Fruit fly (Drosophila melanogaster) whole organism, embryonic: ENCODE results near the gene VhaM9.7-b.

Experiments
- CG10462 ChIP-seq: fragments of 200-800 bp; sonication (Bioruptor generic); optimal IDR thresholded peaks from 2 replicates; lab custom pipeline; 2016; ENCODE audit warnings: missing biosample characterization, missing genetic modification characterization
- CG10959 ChIP-seq: fragments of 200-800 bp; sonication (Bioruptor generic); IDR thresholded peaks from 2 replicates; pipeline ENCODE4 v1.3.6; 2022; ENCODE audit warnings: missing biosample characterization, missing genetic modification characterization
- CG10979 ChIP-seq: fragments of 200-800 bp; sonication (Bioruptor generic); optimal IDR thresholded peaks from 2 replicates; lab custom pipeline; 2018; ENCODE audit warnings: missing biosample characterization, mild to moderate bottlenecking, missing genetic modification characterization, moderate library complexity
- CG11247 ChIP-seq: fragments of 200-800 bp; sonication (Bioruptor generic); IDR thresholded peaks from 2 replicates; pipeline ENCODE4 v1.3.6; 2022; ENCODE audit warnings: missing biosample characterization, missing genetic modification characterization
- CG11723 ChIP-seq: fragments of 200-800 bp; sonication (Bioruptor generic); optimal IDR thresholded peaks from 2 replicates; lab custom pipeline; 2017; ENCODE audit warnings: missing biosample characterization, mild to moderate bottlenecking, missing genetic modification characterization
- CG13775 ChIP-seq: fragments of 200-800 bp; sonication (Bioruptor generic); optimal IDR thresholded peaks from 3 replicates; lab custom pipeline; 2017; ENCODE audit warnings: missing biosample characterization, mild to moderate bottlenecking, missing genetic modification characterization
- CG14667 ChIP-seq: fragments of 200-800 bp; sonication (Bioruptor generic); IDR thresholded peaks from 2 replicates; pipeline ENCODE4 v1.3.6; 2022; ENCODE audit warnings: missing biosample characterization, missing genetic modification characterization
- CG15696 ChIP-seq: fragments of 200-800 bp; sonication (Bioruptor generic); optimal IDR thresholded peaks from 2 replicates; lab custom pipeline; 2019; ENCODE audit warnings: missing biosample characterization, mild to moderate bottlenecking, missing genetic modification characterization, moderate library complexity
- CG16863 ChIP-seq: fragments of 200-800 bp; sonication (Bioruptor generic); optimal IDR thresholded peaks from 3 replicates; lab custom pipeline; 2016; ENCODE audit warnings: missing biosample characterization, missing genetic modification characterization
- CG17829 ChIP-seq: fragments of 200-800 bp; optimal IDR thresholded peaks from 2 replicates; lab custom pipeline; 2019; ENCODE audit warnings: missing biosample characterization, mild to moderate bottlenecking, missing genetic modification characterization, moderate library complexity
- CG18011 ChIP-seq: fragments of 200-800 bp; sonication (Bioruptor generic); optimal IDR thresholded peaks from 2 replicates; lab custom pipeline; 2017; ENCODE audit warnings: missing biosample characterization, missing genetic modification characterization, mild to moderate bottlenecking, moderate library complexity, missing genotype
- CG18764 ChIP-seq: fragments of 200-800 bp; sonication (Bioruptor generic); optimal IDR thresholded peaks from 3 replicates; lab custom pipeline; 2016; ENCODE audit warnings: missing biosample characterization, missing genetic modification characterization
- CG2199 ChIP-seq: fragments of 200-800 bp; sonication (Bioruptor generic); IDR thresholded peaks from 3 replicates; pipeline ENCODE4 v1.3.6; 2022; ENCODE audit warnings: missing biosample characterization, missing genetic modification characterization
- CG30020 ChIP-seq: fragments of 200-800 bp; optimal IDR thresholded peaks from 2 replicates; lab custom pipeline; 2019; ENCODE audit warnings: missing biosample characterization, mild to moderate bottlenecking, missing genetic modification characterization, moderate library complexity
- CG32767 ChIP-seq: fragments of 200-800 bp; sonication (Bioruptor generic); IDR thresholded peaks from 2 replicates; pipeline ENCODE4 v1.3.6; 2022; ENCODE audit warnings: missing biosample characterization, missing genetic modification characterization
- CG4404 ChIP-seq: fragments of 200-800 bp; sonication (Bioruptor generic); IDR thresholded peaks from 2 replicates; pipeline ENCODE4 v1.3.6; 2022; ENCODE audit warnings: missing biosample characterization, missing genetic modification characterization
- CG4820 ChIP-seq: fragments of 200-800 bp; sonication (Bioruptor generic); optimal IDR thresholded peaks from 3 replicates; lab custom pipeline; 2016; ENCODE audit warnings: missing biosample characterization, missing genetic modification characterization
- CG7556 ChIP-seq: fragments of 200-800 bp; sonication (Bioruptor generic); optimal IDR thresholded peaks from 2 replicates; lab custom pipeline; 2017; ENCODE audit warnings: missing biosample characterization, mild to moderate bottlenecking, missing genetic modification characterization
- CG7987 ChIP-seq: fragments of 200-800 bp; sonication (Bioruptor generic); optimal IDR thresholded peaks from 2 replicates; lab custom pipeline; 2018; ENCODE audit warnings: missing biosample characterization, mild to moderate bottlenecking, missing genetic modification characterization, moderate library complexity
- CG8281 ChIP-seq: fragments of 200-800 bp; sonication (Bioruptor generic); optimal IDR thresholded peaks from 2 replicates; lab custom pipeline; 2018; ENCODE audit warnings: missing biosample characterization, mild to moderate bottlenecking, missing genetic modification characterization, moderate library complexity
- CG9215 ChIP-seq: fragments of 200-800 bp; sonication (Bioruptor generic); IDR thresholded peaks from 2 replicates; pipeline ENCODE4 v1.3.6; 2022; ENCODE audit warnings: missing biosample characterization, missing genetic modification characterization
- CHES-1-like ChIP-seq: fragments of 200-800 bp; sonication (Bioruptor generic); optimal IDR thresholded peaks from 2 replicates; lab custom pipeline; 2016; ENCODE audit warnings: missing biosample characterization, missing genetic modification characterization
- D ChIP-seq, 2 experiments: fragments of 200-800 bp in 1 of 2; fragments of >200 bp in 1 of 2; sonication (Bioruptor generic) in 1 of 2; optimal IDR thresholded peaks; 2 replicates in 1 of 2; 3 replicates in 1 of 2; lab custom pipeline; 2017; ENCODE audit warnings: mild to moderate bottlenecking in 1 of 2, missing biosample characterization in 1 of 2, missing genetic modification characterization in 1 of 2, missing genetic modification reagents in 1 of 2
- Dip3 ChIP-seq: fragments of 200-800 bp; sonication (Bioruptor generic); optimal IDR thresholded peaks from 3 replicates; lab custom pipeline; 2016; ENCODE audit warnings: missing biosample characterization, missing genetic modification characterization
- Dref ChIP-seq: fragments of 200-800 bp; sonication (Bioruptor generic); IDR thresholded peaks from 2 replicates; pipeline ENCODE4 v1.3.6; 2022; ENCODE audit warnings: missing biosample characterization, missing genetic modification characterization
- Hr3 ChIP-seq: fragments of 200-800 bp; sonication (Bioruptor generic); optimal IDR thresholded peaks from 3 replicates; lab custom pipeline; 2016; ENCODE audit warnings: missing biosample characterization, missing genetic modification characterization
- Lhr ChIP-seq: fragments of 200-800 bp; sonication (Bioruptor generic); optimal IDR thresholded peaks from 3 replicates; lab custom pipeline; 2017; ENCODE audit warnings: mild to moderate bottlenecking, missing biosample characterization, missing genetic modification reagents, missing genetic modification characterization
- MESR4 ChIP-seq: fragments of 200-800 bp; sonication (Bioruptor generic); optimal IDR thresholded peaks from 2 replicates; lab custom pipeline; 2018; ENCODE audit warnings: missing biosample characterization, mild to moderate bottlenecking, missing genetic modification characterization, moderate library complexity
- Meics ChIP-seq: fragments of 200-800 bp; sonication (Bioruptor generic); optimal IDR thresholded peaks from 2 replicates; lab custom pipeline; 2017; ENCODE audit warnings: missing biosample characterization, mild to moderate bottlenecking, missing genetic modification characterization
- Oli ChIP-seq: fragments of 200-800 bp; sonication (Bioruptor generic); optimal IDR thresholded peaks from 2 replicates; lab custom pipeline; 2018; ENCODE audit warnings: missing biosample characterization, mild to moderate bottlenecking, missing genetic modification characterization, moderate library complexity
- Pdp1 ChIP-seq, 2 experiments: fragments of 200-800 bp; sonication (Bioruptor generic); optimal IDR thresholded peaks; 3 replicates each; lab custom pipeline; 2016; ENCODE audit warnings: missing biosample characterization in 2 of 2, missing genetic modification characterization in 2 of 2, mild to moderate bottlenecking in 1 of 2, moderate library complexity in 1 of 2
- Six4 ChIP-seq: fragments of 200-800 bp; sonication (Bioruptor generic); optimal IDR thresholded peaks from 2 replicates; lab custom pipeline; 2016; ENCODE audit warnings: missing biosample characterization, missing genetic modification characterization
- ara ChIP-seq: fragments of 200-800 bp; sonication (Bioruptor generic); IDR thresholded peaks from 2 replicates; pipeline ENCODE4 v1.3.6; 2022; ENCODE audit warnings: missing biosample characterization, missing genetic modification characterization
- chif ChIP-seq, 2 experiments: fragments of 200-800 bp; sonication (Bioruptor generic); optimal IDR thresholded peaks; 3 replicates each; lab custom pipeline; 2016; ENCODE audit warnings: missing biosample characterization in 2 of 2, missing genetic modification characterization in 2 of 2
- chn ChIP-seq: fragments of 200-800 bp; sonication (Bioruptor generic); optimal IDR thresholded peaks from 2 replicates; lab custom pipeline; 2016; ENCODE audit warnings: missing biosample characterization, missing genetic modification characterization
- da ChIP-seq: fragments of 200-800 bp; sonication (Bioruptor generic); optimal IDR thresholded peaks from 2 replicates; lab custom pipeline; 2016; ENCODE audit warnings: missing biosample characterization, missing genetic modification characterization
- danr ChIP-seq: fragments of 200-800 bp; sonication (Bioruptor generic); IDR thresholded peaks from 2 replicates; pipeline ENCODE4 v1.3.6; 2022; ENCODE audit warnings: missing biosample characterization, missing genetic modification characterization
- eve ChIP-seq, 2 experiments: fragments of >200 bp; optimal IDR thresholded peaks; 2 replicates each; lab custom pipeline; 2017; ENCODE audit warnings: missing biosample characterization in 2 of 2, missing genetic modification characterization in 2 of 2
- gem ChIP-seq: fragments of 200-800 bp; sonication (Bioruptor generic); optimal IDR thresholded peaks from 2 replicates; lab custom pipeline; 2019; ENCODE audit warnings: missing biosample characterization, mild to moderate bottlenecking, missing genetic modification characterization, moderate library complexity
- h ChIP-seq: fragments of >200 bp; optimal IDR thresholded peaks from 2 replicates; lab custom pipeline; 2017
- hth ChIP-seq: fragments of >200 bp; optimal IDR thresholded peaks from 2 replicates; lab custom pipeline; 2017; ENCODE audit warnings: inconsistent platforms
- kay ChIP-seq: fragments of 200-800 bp; sonication (Bioruptor generic); optimal IDR thresholded peaks from 2 replicates; lab custom pipeline; 2016; ENCODE audit warnings: missing biosample characterization, missing genetic modification characterization
- org-1 ChIP-seq: fragments of 200-800 bp; sonication (Bioruptor generic); optimal IDR thresholded peaks from 2 replicates; lab custom pipeline; 2017; ENCODE audit warnings: missing biosample characterization, missing genetic modification characterization
- pan ChIP-seq, 4 experiments: fragments of >200 bp in 3 of 4; fragments of 200-800 bp in 1 of 4; sonication (Bioruptor generic) in 1 of 4; optimal IDR thresholded peaks in 3 of 4; IDR thresholded peaks in 1 of 4; 2 replicates each; pipeline versions ENCODE4 v1.3.6 to Lab custom; 2017 to 2022; ENCODE audit warnings: missing biosample characterization in 2 of 4, missing genetic modification characterization in 2 of 4, mixed read lengths in 1 of 4
- pum ChIP-seq: fragments of 200-800 bp; sonication (Bioruptor generic); optimal IDR thresholded peaks from 2 replicates; lab custom pipeline; 2016; ENCODE audit warnings: missing biosample characterization, missing genetic modification characterization
- ranshi ChIP-seq: fragments of 200-800 bp; sonication (Bioruptor generic); IDR thresholded peaks from 2 replicates; pipeline ENCODE4 v1.3.6; 2022; ENCODE audit warnings: missing biosample characterization, missing genetic modification characterization
- sob ChIP-seq: fragments of 200-800 bp; sonication (Bioruptor generic); IDR thresholded peaks from 2 replicates; pipeline ENCODE4 v1.3.6; 2022; ENCODE audit warnings: missing biosample characterization, missing genetic modification characterization
- toy ChIP-seq: fragments of 200-800 bp; sonication (Bioruptor generic); IDR thresholded peaks from 2 replicates; pipeline ENCODE4 v1.3.6; 2022; ENCODE audit warnings: missing biosample characterization, missing genetic modification characterization
- trem ChIP-seq: fragments of 200-800 bp; optimal IDR thresholded peaks from 3 replicates; lab custom pipeline; 2019; ENCODE audit warnings: missing biosample characterization, mild to moderate bottlenecking, missing genetic modification characterization, moderate library complexity
- z ChIP-seq: fragments of 200-800 bp; sonication (Bioruptor generic); IDR thresholded peaks from 3 replicates; pipeline ENCODE4 v1.3.6; 2022; ENCODE audit warnings: missing biosample characterization, missing genetic modification characterization
- zf30C ChIP-seq: fragments of 200-800 bp; sonication (Bioruptor generic); optimal IDR thresholded peaks from 3 replicates; lab custom pipeline; 2018; ENCODE audit warnings: missing biosample characterization, mild to moderate bottlenecking, missing genetic modification characterization

The VhaM9.7-b gene

dm6 chr3L:21585397-21585796 is 45.7 kb downstream of the VhaM9.7-b start (continued):
- TF ChIP-seq zf30C (GFP tag; lab: Kevin White, UChicago) (peak; percentile 52), trem (tag; lab: Kevin White, UChicago) (peak; percentile 12), chn (peak; percentile 8), CG15696 (tag; lab: Kevin White, UChicago) (peak; percentile 19), CG9215 (GFP tag; lab: Robert Waterston, UW) (no peak), pum (no peak), CG10959 (GFP tag; lab: Robert Waterston, UW) (no peak), CG11247 (GFP tag; lab: Robert Waterston, UW) (no peak), Meics (GFP tag; lab: Kevin White, UChicago) (no peak), CG30020 (tag; lab: Kevin White, UChicago) (no peak), CG10462 (GFP tag; lab: Kevin White, UChicago) (no peak), CG4820 (GFP tag; lab: Kevin White, UChicago) (peak; percentile 6), CG18011 (GFP tag; lab: Kevin White, UChicago) (no peak), da (GFP tag; lab: Kevin White, UChicago) (no peak), z (GFP tag; lab: Robert Waterston, UW) (no peak), hth (no peak), ranshi (GFP tag; lab: Robert Waterston, UW) (0 out of 2 replicates have a peak, but pooled peaks have one; percentile 20), CG7987 (no peak), MESR4 (GFP tag; lab: Kevin White, UChicago) (no peak), Six4 (GFP tag; lab: Kevin White, UChicago) (no peak), sob (GFP tag; lab: Robert Waterston, UW) (no peak), Dip3 (GFP tag; lab: Kevin White, UChicago) (no peak), ara (GFP tag; lab: Robert Waterston, UW) (peak; percentile 34; the same call in 1 of the 2 replicates), CG4404 (GFP tag; lab: Robert Waterston, UW) (peak; percentile 8; the same call in 1 of the 2 replicates), CG16863 (GFP tag; lab: Kevin White, UChicago) (peak; percentile 24), chif (GFP tag; optimal IDR thresholded peaks at IDR 0.05; lab: Kevin White, UChicago) (peak in 1 of 2 experiments; percentile 14), CG2199 (GFP tag; lab: Robert Waterston, UW) (no peak), CG18764 (GFP tag; lab: Kevin White, UChicago) (peak; percentile 0), CG32767 (GFP tag; lab: Robert Waterston, UW) (0 out of 2 replicates have a peak, but pooled peaks have one; percentile 17), eve (GFP tag; optimal IDR thresholded peaks at IDR 0.05; lab: Kevin White, UChicago) (peak in 1 of 2 experiments; percentile 49), D (optimal IDR thresholded peaks at IDR 0.05; lab: Kevin White, UChicago) (no peak), D (GFP tag; optimal IDR thresholded peaks at IDR 0.05; lab: Kevin White, UChicago) (peak; percentile 1), pan (optimal IDR thresholded peaks at IDR 0.05; lab: Kevin White, UChicago) (no peak), pan (GFP tag; optimal IDR thresholded peaks at IDR 0.05 in 1 of 2, IDR thresholded peaks at IDR 0.05 in 1 of 2) (peak in 1 of 2 experiments; percentile 42), Lhr (GFP tag; lab: Kevin White, UChicago) (no peak), CG13775 (GFP tag; lab: Kevin White, UChicago) (peak; percentile 10), h (lab: Kevin White, UChicago) (no peak), CG14667 (GFP tag; lab: Robert Waterston, UW) (0 out of 2 replicates have a peak, but pooled peaks have one; percentile 12), CG11723 (no peak), Pdp1 (GFP tag; optimal IDR thresholded peaks at IDR 0.05; lab: Kevin White, UChicago) (peak in 1 of 2 experiments; percentile 22), CG8281 (tag; lab: Kevin White, UChicago) (no peak), CG17829 (tag; lab: Kevin White, UChicago) (peak; percentile 7), kay (GFP tag; lab: Kevin White, UChicago) (no peak), danr (GFP tag; lab: Robert Waterston, UW) (no peak), Dref (GFP tag; lab: Robert Waterston, UW) (no peak), CG10979 (tag; lab: Kevin White, UChicago) (peak; percentile 60), org-1 (GFP tag; lab: Kevin White, UChicago) (no peak), gem (peak; percentile 40), Oli (peak; percentile 26), toy (GFP tag; lab: Robert Waterston, UW) (no peak), CG7556 (GFP tag; lab: Kevin White, UChicago) (peak; percentile 10), CHES-1-like (no peak), Hr3 (peak; percentile 31)
